Fruit fly (Drosophila melanogaster): ENCODE data around the gene mkg-p.
A peak's percentile ranks its signal among the peaks of the same experiment; 100 is the strongest.

The mkg-p gene

DNA sequence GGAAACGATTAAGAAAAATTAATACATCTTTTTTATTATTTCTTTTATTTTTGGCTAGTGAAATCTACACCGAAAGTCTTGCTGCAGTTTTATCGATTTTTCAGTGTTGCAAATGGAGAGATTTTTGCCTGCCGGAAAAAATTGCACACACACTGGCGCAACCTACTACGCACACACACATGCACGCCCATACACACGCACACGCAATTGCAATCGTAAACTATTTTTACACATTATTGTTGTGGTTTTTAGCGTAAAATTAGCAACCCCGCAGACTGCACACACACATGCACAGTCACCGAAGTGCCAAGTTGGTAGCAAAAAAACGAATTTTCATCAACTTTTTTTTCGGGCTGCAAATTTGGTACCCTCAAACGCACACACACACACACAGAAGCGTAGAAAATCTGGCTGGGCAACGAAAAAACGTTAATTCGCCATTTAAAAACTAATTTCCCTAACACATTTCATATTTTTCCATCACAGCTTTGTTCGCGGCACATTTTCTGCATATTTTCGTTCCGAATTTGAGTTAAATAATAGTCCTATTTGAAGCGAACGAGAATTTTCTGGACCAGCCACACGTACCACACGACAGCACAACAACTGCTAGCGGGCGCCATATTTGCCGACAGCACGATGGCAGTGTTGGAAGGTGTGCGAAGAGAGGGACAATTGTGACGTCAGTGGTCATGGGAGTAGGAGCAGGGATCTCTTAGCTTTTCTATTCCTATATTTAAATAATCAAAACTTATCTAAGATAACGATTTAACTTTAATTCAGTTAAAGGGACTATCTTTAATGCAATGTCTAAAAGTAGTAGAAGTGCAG is 36.9 kb upstream of the mkg-p start, which contains the start of gene Unr (continued):
- TF ChIP-seq Ets21C (GFP tag; optimal IDR thresholded peaks at IDR 0.05) (peak; percentile 65), Lpt (GFP tag; optimal IDR thresholded peaks at IDR 0.05) (peak; percentile 35), pdm3 (GFP tag; optimal IDR thresholded peaks at IDR 0.05) (peak; percentile 84), svp (GFP tag) (peak; percentile 92), Smox (GFP tag; optimal IDR thresholded peaks at IDR 0.05) (peak; percentile 79), Ets96B (tag; optimal IDR thresholded peaks at IDR 0.05) (peak; percentile 60), CG3032 (tag; optimal IDR thresholded peaks at IDR 0.05) (peak; percentile 60), CG8319 (GFP tag; optimal IDR thresholded peaks at IDR 0.05) (peak; percentile 62), CG4318 (GFP tag; optimal IDR thresholded peaks at IDR 0.05) (peak; percentile 42), spab (GFP tag; optimal IDR thresholded peaks at IDR 0.05) (peak; percentile 42), CG8119 (GFP tag; IDR thresholded peaks at IDR 0.05) (peak; percentile 52; the same call in 1 of the 3 replicates), Eip78C (GFP tag) (peak; percentile 92), CG31627 (GFP tag; optimal IDR thresholded peaks at IDR 0.05) (peak; percentile 84), CG9139 (GFP tag; optimal IDR thresholded peaks at IDR 0.05) (peak; percentile 53), CG8632 (GFP tag; optimal IDR thresholded peaks at IDR 0.05) (peak; percentile 64), Sox14 (GFP tag; optimal IDR thresholded peaks at IDR 0.05) (peak; percentile 77), vri (GFP tag; optimal IDR thresholded peaks at IDR 0.05) (peak; percentile 75), Hr39 (GFP tag; optimal IDR thresholded peaks at IDR 0.05) (peak; percentile 79), CG6792 (GFP tag; optimal IDR thresholded peaks at IDR 0.05) (peak; percentile 81), CG6163 (GFP tag; IDR thresholded peaks at IDR 0.05) (peak; percentile 88), Hr38 (GFP tag; optimal IDR thresholded peaks at IDR 0.05) (no peak), CG3919 (GFP tag; optimal IDR thresholded peaks at IDR 0.05) (peak; percentile 89), Hr4 (GFP tag; optimal IDR thresholded peaks at IDR 0.05) (peak; percentile 80), dsx (GFP tag; optimal IDR thresholded peaks at IDR 0.05; ENCODE audit: poor library complexity, severe bottlenecking) (peak; percentile 60), fd59A (GFP tag; optimal IDR thresholded peaks at IDR 0.05) (peak; percentile 13), OdsH (GFP tag; optimal IDR thresholded peaks at IDR 0.05) (peak; percentile 81), CG7368 (GFP tag; optimal IDR thresholded peaks at IDR 0.05) (peak; percentile 54), fd85E (GFP tag; optimal IDR thresholded peaks at IDR 0.05) (peak; percentile 14), CG10669 (GFP tag; optimal IDR thresholded peaks at IDR 0.05) (peak; percentile 63), CG32006 (GFP tag; optimal IDR thresholded peaks at IDR 0.05) (peak; percentile 62), Eip75B (GFP tag; optimal IDR thresholded peaks at IDR 0.05) (peak; percentile 81)

DNA sequence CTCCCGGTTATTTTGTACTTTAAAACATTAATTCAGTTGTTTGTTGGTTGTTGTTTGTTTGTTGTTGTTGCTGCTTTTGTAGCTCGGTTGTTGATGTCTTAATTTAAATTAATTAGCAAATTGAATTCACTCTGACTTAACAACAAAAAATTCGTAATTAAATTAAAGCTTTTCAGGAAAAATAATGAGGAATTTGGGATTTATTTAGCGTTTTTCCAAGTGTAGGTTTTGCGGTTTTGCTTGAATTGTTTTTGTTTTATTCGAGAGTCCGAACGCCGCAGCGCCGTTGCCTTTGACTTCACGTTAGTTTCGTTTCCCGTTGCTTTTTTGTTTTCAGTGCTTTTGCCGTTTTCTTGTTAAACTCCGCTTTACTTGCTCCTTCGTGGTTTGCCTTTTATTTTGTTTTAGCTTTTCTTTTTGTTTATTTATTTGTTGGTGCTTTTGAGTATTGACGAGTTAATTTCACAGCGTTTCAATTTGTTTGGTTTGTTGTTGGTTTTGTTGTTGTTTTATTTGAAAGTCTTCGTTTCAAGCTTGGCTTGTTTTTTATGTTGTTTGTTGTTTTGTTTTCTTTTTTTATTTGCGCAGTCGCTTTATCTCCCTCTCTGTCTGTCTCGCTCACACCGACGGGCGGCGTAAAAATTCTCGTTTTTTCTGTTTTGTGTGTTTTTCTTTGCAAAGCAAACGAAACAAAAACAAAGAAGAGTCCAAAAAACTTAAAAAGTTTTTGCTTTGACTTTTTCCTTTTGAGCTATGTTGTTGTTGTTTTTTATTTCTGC is 35.9 kb upstream of the mkg-p start:
- TF ChIP-seq Blimp-1 (GFP tag; optimal IDR thresholded peaks at IDR 0.05) = peak; percentile 45
- TF ChIP-seq CG6792 (GFP tag; optimal IDR thresholded peaks at IDR 0.05) = no peak
- TF ChIP-seq net (GFP tag; optimal IDR thresholded peaks at IDR 0.05) = peak; percentile 92
- peak; percentile 97 for TF ChIP-seq CG6163 (GFP tag; IDR thresholded peaks at IDR 0.05)
- peak; percentile 53 for TF ChIP-seq CG8632 (GFP tag; optimal IDR thresholded peaks at IDR 0.05)
- peak; percentile 16 for TF ChIP-seq Hr38 (GFP tag; optimal IDR thresholded peaks at IDR 0.05)
- TF ChIP-seq CG32006 (GFP tag; optimal IDR thresholded peaks at IDR 0.05) = peak; percentile 83
- peak; percentile 98 for TF ChIP-seq CG16779 (tag; optimal IDR thresholded peaks at IDR 0.05)
- TF ChIP-seq achi (GFP tag; optimal IDR thresholded peaks at IDR 0.05) = peak; percentile 51
- TF ChIP-seq ss (GFP tag; optimal IDR thresholded peaks at IDR 0.05) = peak; percentile 99
- TF ChIP-seq Met (GFP tag; optimal IDR thresholded peaks at IDR 0.05) = peak; percentile 21
- peak; percentile 71 for TF ChIP-seq fkh (GFP tag; optimal IDR thresholded peaks at IDR 0.05)
- no peak for TF ChIP-seq CG11902 (GFP tag; optimal IDR thresholded peaks at IDR 0.05)
- TF ChIP-seq CG31627 (GFP tag; optimal IDR thresholded peaks at IDR 0.05) = no peak
- TF ChIP-seq CG6808 (GFP tag; optimal IDR thresholded peaks at IDR 0.05) = peak; percentile 98
- TF ChIP-seq Ets21C (GFP tag; optimal IDR thresholded peaks at IDR 0.05) = no peak
- peak; percentile 96 for TF ChIP-seq CG8119 (GFP tag; IDR thresholded peaks at IDR 0.05)
- TF ChIP-seq Ets96B (tag; optimal IDR thresholded peaks at IDR 0.05) = peak; percentile 93
- peak; percentile 34 for TF ChIP-seq CG10631 (GFP tag; optimal IDR thresholded peaks at IDR 0.05)
- peak; percentile 92 for TF ChIP-seq CG10669 (GFP tag; optimal IDR thresholded peaks at IDR 0.05)
- TF ChIP-seq vri (GFP tag; optimal IDR thresholded peaks at IDR 0.05) = no peak
- TF ChIP-seq Sox14 (GFP tag; optimal IDR thresholded peaks at IDR 0.05) = peak; percentile 57
- TF ChIP-seq Gug (GFP tag; IDR thresholded peaks at IDR 0.05) = no peak
- TF ChIP-seq CG15336 (GFP tag; IDR thresholded peaks at IDR 0.05) = peak; percentile 91
- TF ChIP-seq pdm3 (GFP tag; optimal IDR thresholded peaks at IDR 0.05) = peak; percentile 69
- peak; percentile 94 for TF ChIP-seq dac (GFP tag; optimal IDR thresholded peaks at IDR 0.05)
- peak; percentile 98 for TF ChIP-seq CG9139 (GFP tag; optimal IDR thresholded peaks at IDR 0.05)
- TF ChIP-seq Eip93F (GFP tag; optimal IDR thresholded peaks at IDR 0.05) = peak; percentile 7
- peak; percentile 62 for TF ChIP-seq CG3919 (GFP tag; optimal IDR thresholded peaks at IDR 0.05)
- TF ChIP-seq OdsH (GFP tag; optimal IDR thresholded peaks at IDR 0.05) = peak; percentile 51
